Worm (Caenorhabditis elegans): ENCODE data around the gene zipt-2.3.
A peak's percentile ranks its signal among the peaks of the same experiment; 100 is the strongest.

zipt-2.3 gene

ce11 chrII:13741449-13741848 is 25.8 kb upstream of the zipt-2.3 start, which contains the start of gene mig-14:
mig-14 (plus strand) TSS chrII:13741738.
- TF ChIP-seq tbx-37 (GFP tag; conservative IDR thresholded peaks at IDR 0.05) (no peak), sea-1 (GFP tag; conservative IDR thresholded peaks at IDR 0.05) (no peak), hnd-1 (tag; optimal IDR thresholded peaks at IDR 0.05) (no peak)

DNA sequence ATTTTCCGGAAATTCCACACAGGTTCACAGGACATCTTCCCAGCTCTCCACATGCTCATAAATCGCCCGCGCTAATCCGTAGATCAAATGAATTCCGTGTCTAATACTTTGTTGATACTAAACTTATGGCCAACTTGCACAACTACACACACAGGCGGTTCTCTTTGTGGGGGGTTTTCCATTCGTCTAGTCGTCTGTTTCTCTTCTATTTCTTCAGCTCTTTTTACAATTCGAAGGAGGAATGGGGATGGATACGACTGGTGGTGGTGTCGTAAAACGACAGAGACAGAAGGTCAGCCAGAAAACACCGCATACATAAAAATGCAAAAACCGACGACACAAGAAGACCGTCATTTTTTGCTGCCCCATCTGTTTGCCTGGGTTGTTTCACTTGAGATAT is 23.7 kb upstream of the zipt-2.3 start:
- TF ChIP-seq sea-1 (GFP tag; conservative IDR thresholded peaks at IDR 0.05) = no peak
- peak; percentile 22 for TF ChIP-seq ceh-36 (tag; optimal IDR thresholded peaks at IDR 0.05)

- TF ChIP-seq sea-1 (GFP tag; conservative IDR thresholded peaks at IDR 0.05) (0 out of 2 replicates have a peak, but pooled peaks have one; percentile 32), ceh-36 (tag; optimal IDR thresholded peaks at IDR 0.05) (no peak), F13C5.2 (tag; optimal IDR thresholded peaks at IDR 0.05) (no peak)
Measured at ce11 chrII:13737751-13738525, 22.3 kb upstream of the zipt-2.3 start.

ce11 chrII:13736906-13737305 is 21.2 kb upstream of the zipt-2.3 start:
- no peak for TF ChIP-seq F13C5.2 (tag; optimal IDR thresholded peaks at IDR 0.05)
- TF ChIP-seq aly-1 (tag; optimal IDR thresholded peaks at IDR 0.05) = no peak
- peak; percentile 4 for TF ChIP-seq hmg-4 (GFP tag; optimal IDR thresholded peaks at IDR 0.05)
- no peak for TF ChIP-seq ets-7 (tag; optimal IDR thresholded peaks at IDR 0.05)

ce11 chrII:13736089-13736488 is 20.4 kb upstream of the zipt-2.3 start, which contains the start of gene R06B9.5:
R06B9.5 (plus strand) TSS chrII:13736320.
- TF ChIP-seq B0310.2 (tag; optimal IDR thresholded peaks at IDR 0.05) = no peak
- no peak for TF ChIP-seq aly-1 (tag; optimal IDR thresholded peaks at IDR 0.05)
- TF ChIP-seq ets-7 (tag; optimal IDR thresholded peaks at IDR 0.05) = no peak
- TF ChIP-seq ceh-13 (GFP tag; optimal IDR thresholded peaks at IDR 0.05) = no peak
- TF ChIP-seq hmg-4 (GFP tag; optimal IDR thresholded peaks at IDR 0.05) = no peak
- TF ChIP-seq tbx-11 (GFP tag; IDR thresholded peaks at IDR 0.05) = no peak
- no peak for TF ChIP-seq tra-4 (tag; optimal IDR thresholded peaks at IDR 0.05)
- TF ChIP-seq scrt-1 (GFP tag; IDR thresholded peaks at IDR 0.05) = no peak
- no peak for TF ChIP-seq hmbx-1 (tag; optimal IDR thresholded peaks at IDR 0.05)
- no peak for TF ChIP-seq ceh-36 (tag; optimal IDR thresholded peaks at IDR 0.05)
- TF ChIP-seq hnd-1 (tag; optimal IDR thresholded peaks at IDR 0.05) = no peak
- no peak for TF ChIP-seq pes-1 (GFP tag; IDR thresholded peaks at IDR 0.05)
- no peak for TF ChIP-seq flt-1 (GFP tag; IDR thresholded peaks at IDR 0.05)
- TF ChIP-seq sea-1 (GFP tag; conservative IDR thresholded peaks at IDR 0.05) = no peak
- no peak for TF ChIP-seq ama-1 (optimal IDR thresholded peaks at IDR 0.05)
- no peak for TF ChIP-seq F13C5.2 (tag; optimal IDR thresholded peaks at IDR 0.05)

ce11 chrII:13732577-13732976 is 16.9 kb upstream of the zipt-2.3 start:
- no peak for TF ChIP-seq flt-1 (GFP tag; IDR thresholded peaks at IDR 0.05)
- no peak for TF ChIP-seq ceh-36 (tag; optimal IDR thresholded peaks at IDR 0.05)
- TF ChIP-seq hnd-1 (tag; optimal IDR thresholded peaks at IDR 0.05) = no peak
- no peak for TF ChIP-seq ets-7 (tag; optimal IDR thresholded peaks at IDR 0.05)
- no peak for TF ChIP-seq sea-1 (GFP tag; conservative IDR thresholded peaks at IDR 0.05)
- TF ChIP-seq hmbx-1 (tag; optimal IDR thresholded peaks at IDR 0.05) = no peak
- no peak for TF ChIP-seq tbx-37 (GFP tag; conservative IDR thresholded peaks at IDR 0.05)

ce11 chrII:13732146-13732545 is 16.5 kb upstream of the zipt-2.3 start:
- no peak for TF ChIP-seq ets-7 (tag; optimal IDR thresholded peaks at IDR 0.05)
- no peak for TF ChIP-seq sea-1 (GFP tag; conservative IDR thresholded peaks at IDR 0.05)
- TF ChIP-seq ama-1 (optimal IDR thresholded peaks at IDR 0.05) = no peak
- TF ChIP-seq hmbx-1 (tag; optimal IDR thresholded peaks at IDR 0.05) = no peak
- no peak for TF ChIP-seq B0310.2 (tag; optimal IDR thresholded peaks at IDR 0.05)
- TF ChIP-seq aly-1 (tag; optimal IDR thresholded peaks at IDR 0.05) = no peak
- no peak for TF ChIP-seq scrt-1 (GFP tag; IDR thresholded peaks at IDR 0.05)
- no peak for TF ChIP-seq ceh-13 (GFP tag; optimal IDR thresholded peaks at IDR 0.05)
- TF ChIP-seq hnd-1 (tag; optimal IDR thresholded peaks at IDR 0.05) = no peak
- TF ChIP-seq tbx-11 (GFP tag; IDR thresholded peaks at IDR 0.05) = no peak
- TF ChIP-seq pes-1 (GFP tag; IDR thresholded peaks at IDR 0.05) = no peak
- no peak for TF ChIP-seq tra-4 (tag; optimal IDR thresholded peaks at IDR 0.05)
- no peak for TF ChIP-seq F13C5.2 (tag; optimal IDR thresholded peaks at IDR 0.05)
- TF ChIP-seq tbx-37 (GFP tag; conservative IDR thresholded peaks at IDR 0.05) = no peak
- TF ChIP-seq flt-1 (GFP tag; IDR thresholded peaks at IDR 0.05) = no peak
- TF ChIP-seq ceh-36 (tag; optimal IDR thresholded peaks at IDR 0.05) = no peak
- TF ChIP-seq hmg-4 (GFP tag; optimal IDR thresholded peaks at IDR 0.05) = no peak

- TF ChIP-seq ets-7 (tag; optimal IDR thresholded peaks at IDR 0.05) (no peak), aly-1 (tag; optimal IDR thresholded peaks at IDR 0.05) (no peak), pes-1 (GFP tag; IDR thresholded peaks at IDR 0.05) (no peak), ceh-36 (tag; optimal IDR thresholded peaks at IDR 0.05) (no peak), flt-1 (GFP tag; IDR thresholded peaks at IDR 0.05) (no peak), ama-1 (optimal IDR thresholded peaks at IDR 0.05) (no peak), hmbx-1 (tag; optimal IDR thresholded peaks at IDR 0.05) (no peak), B0310.2 (tag; optimal IDR thresholded peaks at IDR 0.05) (no peak), F13C5.2 (tag; optimal IDR thresholded peaks at IDR 0.05) (no peak), hnd-1 (tag; optimal IDR thresholded peaks at IDR 0.05) (no peak), tbx-11 (GFP tag; IDR thresholded peaks at IDR 0.05) (no peak)
Measured at ce11 chrII:13729416-13729815, 13.7 kb upstream of the zipt-2.3 start, which contains the start of gene Y54G9A.9. Y54G9A.9 (plus strand) TSS chrII:13729716.

Data from whole organism, early embryonic.